Fruit fly (Drosophila melanogaster): ENCODE measurements around the gene CG11686.

CG11686 gene

DNA sequence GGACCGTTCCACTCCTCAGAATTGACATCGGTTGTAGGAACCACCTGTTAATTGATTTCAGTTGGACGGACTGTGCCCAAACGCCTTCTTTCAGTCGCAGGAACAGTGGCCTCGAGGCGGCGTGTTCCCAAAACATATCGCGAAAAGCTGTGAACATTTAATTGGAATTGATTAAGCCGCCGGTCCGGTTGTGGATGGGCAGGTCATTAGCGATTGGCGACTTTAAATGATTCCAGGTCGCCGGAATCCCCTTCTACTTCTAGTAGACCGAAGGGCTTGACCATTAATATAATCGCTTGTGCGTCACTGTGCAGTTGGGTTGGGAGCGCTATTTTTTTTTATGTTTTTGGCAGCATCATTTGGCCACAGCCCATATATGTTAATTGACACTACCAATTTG is 38.3 kb upstream of the CG11686 start:
- TF ChIP-seq CG6765 (GFP tag; optimal IDR thresholded peaks at IDR 0.05) (no peak), chinmo (GFP tag; IDR thresholded peaks at IDR 0.05; ENCODE audit: partially characterized antibody) (0 out of 4 replicates have a peak, but pooled peaks have one; percentile 22), jigr1 (GFP tag; IDR thresholded peaks at IDR 0.05) (no peak), Sox102F (GFP tag; optimal IDR thresholded peaks at IDR 0.05) (peak; percentile 8), so (GFP tag; IDR thresholded peaks at IDR 0.05) (no peak), CG18764 (GFP tag; optimal IDR thresholded peaks at IDR 0.05) (no peak), lov (optimal IDR thresholded peaks at IDR 0.05) (no peak), lov (GFP tag; IDR thresholded peaks at IDR 0.05) (no peak), mirr (GFP tag; optimal IDR thresholded peaks at IDR 0.05) (no peak), her (GFP tag; optimal IDR thresholded peaks at IDR 0.05) (no peak), D (optimal IDR thresholded peaks at IDR 0.05) (no peak), D (GFP tag; optimal IDR thresholded peaks at IDR 0.05) (no peak), slbo (GFP tag; IDR thresholded peaks at IDR 0.05) (0 out of 2 replicates have a peak, but pooled peaks have one; percentile 33), CG10654 (GFP tag; optimal IDR thresholded peaks at IDR 0.05) (no peak), row (GFP tag; IDR thresholded peaks at IDR 0.05) (0 out of 3 replicates have a peak, but pooled peaks have one; percentile 12), gem (tag; optimal IDR thresholded peaks at IDR 0.05) (peak; percentile 22), CG10959 (GFP tag; IDR thresholded peaks at IDR 0.05) (no peak), CG11723 (GFP tag; optimal IDR thresholded peaks at IDR 0.05) (no peak), Dip3 (GFP tag; optimal IDR thresholded peaks at IDR 0.05) (peak; percentile 11), CG7839 (tag; optimal IDR thresholded peaks at IDR 0.05) (peak; percentile 1), bcd (GFP tag; optimal IDR thresholded peaks at IDR 0.05) (peak; percentile 4), H15 (GFP tag; IDR thresholded peaks at IDR 0.05) (0 out of 3 replicates have a peak, but pooled peaks have one; percentile 44), sug (tag; optimal IDR thresholded peaks at IDR 0.05) (no peak), p53 (GFP tag; optimal IDR thresholded peaks at IDR 0.05) (no peak), Med (GFP tag) (peak; percentile 49), CG31224 (GFP tag; IDR thresholded peaks at IDR 0.05) (no peak), Dll (GFP tag; IDR thresholded peaks at IDR 0.05; ENCODE audit: partially characterized antibody) (no peak), unpg (GFP tag; optimal IDR thresholded peaks at IDR 0.05) (peak; percentile 5), zfh2 (GFP tag; optimal IDR thresholded peaks at IDR 0.05) (peak; percentile 25), exex (tag; optimal IDR thresholded peaks at IDR 0.05) (no peak), CG4730 (GFP tag; IDR thresholded peaks at IDR 0.05) (0 out of 2 replicates have a peak, but pooled peaks have one; percentile 20), CG14860 (GFP tag; IDR thresholded peaks at IDR 0.05; ENCODE audit: partially characterized antibody) (0 out of 3 replicates have a peak, but pooled peaks have one; percentile 30), CG8944 (GFP tag; optimal IDR thresholded peaks at IDR 0.05) (no peak), al (GFP tag; IDR thresholded peaks at IDR 0.05) (0 out of 2 replicates have a peak, but pooled peaks have one; percentile 14), bab2 (GFP tag; optimal IDR thresholded peaks at IDR 0.05) (no peak), Max (GFP tag; optimal IDR thresholded peaks at IDR 0.05) (no peak), sens (GFP tag) (peak; percentile 45), CG9932 (GFP tag; IDR thresholded peaks at IDR 0.05) (peak; percentile 65), CG2120 (GFP tag; optimal IDR thresholded peaks at IDR 0.05) (peak; percentile 23), Scr (GFP tag; IDR thresholded peaks at IDR 0.05; ENCODE audit: partially characterized antibody) (no peak), CG7357 (GFP tag; IDR thresholded peaks at IDR 0.05) (0 out of 3 replicates have a peak, but pooled peaks have one; percentile 20), ap (GFP tag; IDR thresholded peaks at IDR 0.05) (0 out of 2 replicates have a peak, but pooled peaks have one; percentile 8)

DNA sequence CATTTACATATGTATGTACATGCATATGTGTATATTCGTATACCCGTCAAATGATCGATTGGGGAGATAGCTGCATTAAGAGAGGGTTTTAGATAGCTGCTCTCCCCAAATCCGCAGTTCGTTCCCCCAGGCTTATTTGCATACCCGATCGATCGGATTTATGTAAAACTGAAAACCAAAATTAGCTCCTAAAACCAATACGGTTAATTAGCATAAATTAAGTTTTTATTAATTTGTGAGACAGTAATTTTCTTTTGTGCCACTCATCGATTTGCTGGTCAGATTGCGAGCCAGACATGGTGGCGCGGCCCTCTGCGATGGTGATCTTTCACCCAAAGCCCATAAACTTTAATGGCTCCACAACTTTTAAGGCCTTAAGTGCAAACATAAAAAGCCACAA is 29.0 kb upstream of the CG11686 start:
- TF ChIP-seq CG16779 (GFP tag; IDR thresholded peaks at IDR 0.05) (no peak), CG7357 (GFP tag; IDR thresholded peaks at IDR 0.05) (no peak), Side (GFP tag; optimal IDR thresholded peaks at IDR 0.05) (no peak), Med (GFP tag) (peak; percentile 17), CG9817 (tag; optimal IDR thresholded peaks at IDR 0.05) (no peak), CG6791 (GFP tag; IDR thresholded peaks at IDR 0.05; ENCODE audit: partially characterized antibody) (no peak), HLH54F (GFP tag; optimal IDR thresholded peaks at IDR 0.05) (no peak), Vsx1 (GFP tag; optimal IDR thresholded peaks at IDR 0.05) (peak; percentile 55), ro (GFP tag; IDR thresholded peaks at IDR 0.05) (no peak), CG1647 (GFP tag; optimal IDR thresholded peaks at IDR 0.05) (no peak), Rfx (GFP tag; IDR thresholded peaks at IDR 0.05) (no peak), dati (GFP tag; IDR thresholded peaks at IDR 0.05) (no peak), CG12769 (tag; optimal IDR thresholded peaks at IDR 0.05) (peak; percentile 47), cad (GFP tag; optimal IDR thresholded peaks at IDR 0.05) (no peak)

Data from whole organism, embryonic.